Fruit fly (Drosophila melanogaster): ENCODE measurements around the gene CG31697.
A peak's percentile ranks its signal among the peaks of the same experiment; 100 is the strongest.

CG31697 gene

DNA sequence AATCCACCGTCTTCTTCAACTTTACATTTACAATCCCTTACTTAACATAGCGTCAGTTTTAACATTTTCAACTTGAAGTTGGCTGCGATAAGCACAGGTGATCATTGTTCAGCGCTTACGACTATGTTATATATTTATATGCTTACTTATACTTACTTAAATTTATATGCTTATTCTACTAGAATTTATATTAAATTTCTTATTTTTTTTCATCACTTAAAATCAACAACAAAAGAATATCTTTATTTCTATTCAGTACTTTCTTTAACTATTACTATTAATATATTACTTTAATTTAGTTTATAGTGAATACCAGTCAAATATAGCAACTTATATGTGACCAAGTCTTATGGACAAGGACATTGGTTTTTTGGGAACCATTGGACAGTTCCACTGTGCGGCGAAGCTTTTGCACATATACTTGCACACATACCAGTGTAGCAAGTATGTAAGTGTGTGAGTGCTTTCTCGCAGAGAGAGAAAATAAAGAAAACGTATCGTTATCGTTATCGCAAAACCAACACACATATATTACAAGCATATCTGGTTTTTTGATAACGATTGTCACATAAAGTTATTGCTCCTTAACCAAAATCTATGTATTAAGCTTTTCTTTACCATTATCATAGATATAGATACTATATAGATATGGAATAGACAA lies 18.0 kb upstream of the CG31697 start, which contains the start of gene Hasp (continued):
- TF ChIP-seq Abd-B (GFP tag; optimal IDR thresholded peaks at IDR 0.05) (peak; percentile 41), CG11723 (GFP tag; optimal IDR thresholded peaks at IDR 0.05) (peak; percentile 13), Ssrp (tag; optimal IDR thresholded peaks at IDR 0.05) (peak; percentile 46), danr (GFP tag; IDR thresholded peaks at IDR 0.05) (no peak), CG18011 (GFP tag; optimal IDR thresholded peaks at IDR 0.05) (peak; percentile 12), CG3407 (GFP tag; optimal IDR thresholded peaks at IDR 0.05) (no peak), crp (GFP tag; optimal IDR thresholded peaks at IDR 0.05) (no peak), Kr (GFP tag; optimal IDR thresholded peaks at IDR 0.05) (no peak), Atf6 (GFP tag; IDR thresholded peaks at IDR 0.05) (no peak; the same call in 1 of the 2 replicates), fd3F (GFP tag; optimal IDR thresholded peaks at IDR 0.05) (no peak), wek (GFP tag; optimal IDR thresholded peaks at IDR 0.05) (no peak), al (GFP tag; IDR thresholded peaks at IDR 0.05) (no peak), nerfin-1 (tag; optimal IDR thresholded peaks at IDR 0.05) (peak; percentile 40), chif (GFP tag; optimal IDR thresholded peaks at IDR 0.05) (no peak), Scr (GFP tag; IDR thresholded peaks at IDR 0.05; ENCODE audit: partially characterized antibody) (peak; percentile 60), repo (GFP tag; optimal IDR thresholded peaks at IDR 0.05) (no peak), Dfd (GFP tag; optimal IDR thresholded peaks at IDR 0.05) (no peak), org-1 (GFP tag; optimal IDR thresholded peaks at IDR 0.05) (no peak), ap (GFP tag; IDR thresholded peaks at IDR 0.05) (peak; percentile 50), NC2α (GFP tag; optimal IDR thresholded peaks at IDR 0.05) (no peak), unc-4 (GFP tag; IDR thresholded peaks at IDR 0.05; ENCODE audit: partially characterized antibody) (peak; percentile 61), CG43689 (GFP tag; IDR thresholded peaks at IDR 0.05) (no peak), bcd (GFP tag; optimal IDR thresholded peaks at IDR 0.05) (peak; percentile 53), Sin3A (optimal IDR thresholded peaks at IDR 0.05) (no peak), CG16863 (GFP tag; optimal IDR thresholded peaks at IDR 0.05) (no peak), Ets97D (GFP tag; optimal IDR thresholded peaks at IDR 0.05) (peak; percentile 55), Pdp1 (GFP tag; optimal IDR thresholded peaks at IDR 0.05) (peak in 1 of 2 experiments; percentile 45), CG17568 (GFP tag; optimal IDR thresholded peaks at IDR 0.05) (no peak), CTCF (GFP tag; optimal IDR thresholded peaks at IDR 0.05) (no peak), hth (optimal IDR thresholded peaks at IDR 0.05) (no peak), Fer2 (tag; optimal IDR thresholded peaks at IDR 0.05) (no peak), ken (GFP tag; IDR thresholded peaks at IDR 0.05) (peak; percentile 21; the same call in 1 of the 3 replicates), z (GFP tag; IDR thresholded peaks at IDR 0.05) (no peak), ro (GFP tag; IDR thresholded peaks at IDR 0.05) (0 out of 2 replicates have a peak, but pooled peaks have one; percentile 19), Chrac-16 (GFP tag; optimal IDR thresholded peaks at IDR 0.05) (peak; percentile 40), HLH3B (GFP tag; IDR thresholded peaks at IDR 0.05) (peak; percentile 45; the same call in 1 of the 2 replicates), Gug (GFP tag; IDR thresholded peaks at IDR 0.05) (peak; percentile 45; the same call in 2 of the 4 replicates), CG9609 (GFP tag; optimal IDR thresholded peaks at IDR 0.05) (no peak), CG6683 (GFP tag; optimal IDR thresholded peaks at IDR 0.05) (peak; percentile 10), CG31388 (GFP tag; optimal IDR thresholded peaks at IDR 0.05) (no peak), CG5180 (GFP tag; optimal IDR thresholded peaks at IDR 0.05) (no peak), chm (GFP tag; IDR thresholded peaks at IDR 0.05) (no peak; the same call in 1 of the 2 replicates), B-H2 (GFP tag; optimal IDR thresholded peaks at IDR 0.05) (peak; percentile 5), Dek (tag; optimal IDR thresholded peaks at IDR 0.05) (peak; percentile 18), CG10959 (GFP tag; IDR thresholded peaks at IDR 0.05) (no peak), TFAM (GFP tag; optimal IDR thresholded peaks at IDR 0.05) (no peak), row (GFP tag; IDR thresholded peaks at IDR 0.05) (peak; percentile 77), pfk (GFP tag; optimal IDR thresholded peaks at IDR 0.05) (no peak), nmo (GFP tag; optimal IDR thresholded peaks at IDR 0.05) (peak; percentile 79), gem (tag; optimal IDR thresholded peaks at IDR 0.05) (no peak), tgo (GFP tag; IDR thresholded peaks at IDR 0.05) (peak; percentile 67; the same call in 2 of the 3 replicates)

All from whole organism, embryonic.